Fruit fly (Drosophila melanogaster): ENCODE data around the gene phol.

DNA sequence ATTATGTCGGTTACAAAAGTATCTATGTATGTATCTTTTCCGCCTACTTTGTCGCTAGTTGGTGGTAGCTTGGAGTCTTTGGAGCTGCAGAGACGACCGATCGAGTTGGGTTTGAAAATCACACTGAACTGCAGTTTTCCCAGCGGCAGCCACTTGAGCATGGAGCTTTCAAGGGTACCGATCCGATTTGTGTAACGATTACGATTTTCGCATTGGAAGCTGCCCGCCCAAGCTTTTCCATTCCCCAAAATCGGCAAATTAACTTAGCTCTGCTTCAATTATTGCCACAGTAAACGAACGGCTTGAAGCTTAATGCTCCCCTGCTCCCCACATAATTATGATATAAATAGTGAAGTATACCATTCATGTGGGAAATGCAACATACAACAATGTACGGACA lies 33.1 kb upstream of the phol start, which contains the start of gene CG32036:
- TF ChIP-seq psq (optimal IDR thresholded peaks at IDR 0.05) = no peak
- no peak for TF ChIP-seq pan (optimal IDR thresholded peaks at IDR 0.05)
- no peak for TF ChIP-seq EcR (GFP tag; optimal IDR thresholded peaks at IDR 0.05)
- no peak for TF ChIP-seq CG8478 (optimal IDR thresholded peaks at IDR 0.05)
- no peak for TF ChIP-seq usp (GFP tag; optimal IDR thresholded peaks at IDR 0.05)
- TF ChIP-seq Dll (optimal IDR thresholded peaks at IDR 0.05) = no peak

Data from whole organism.